Worm (Caenorhabditis elegans) whole organism, late embryonic: ENCODE measurements around the gene zip-11.

Source experiments
- K02D7.2 ChIP-seq: sonication (generic microtip); optimal IDR thresholded peaks from 2 replicates; lab custom pipeline; 2017; ENCODE audit warnings: mild to moderate bottlenecking, missing genetic modification characterization, missing compliant biosample characterization
- ceh-14 ChIP-seq: sonication (generic microtip); optimal IDR thresholded peaks from 2 replicates; lab custom pipeline; 2016; ENCODE audit warnings: missing genotype, missing genetic modification characterization, missing compliant biosample characterization
- ceh-18 ChIP-seq: sonication (generic microtip); optimal IDR thresholded peaks from 2 replicates; lab custom pipeline; 2016; ENCODE audit warnings: missing genetic modification characterization, missing compliant biosample characterization
- ceh-22 ChIP-seq: sonication (generic microtip); optimal IDR thresholded peaks from 2 replicates; lab custom pipeline; 2017; ENCODE audit warnings: missing biosample characterization, missing genetic modification characterization
- ceh-30 ChIP-seq: fragments of 150-350 bp; optimal IDR thresholded peaks from 2 replicates; lab custom pipeline; 2014; ENCODE audit warnings: missing biosample characterization, missing genetic modification characterization
- ceh-31 ChIP-seq: sonication (generic microtip); optimal IDR thresholded peaks from 2 replicates; lab custom pipeline; 2016; ENCODE audit warnings: missing genetic modification characterization, missing compliant biosample characterization
- ceh-34 ChIP-seq: sonication (generic microtip); optimal IDR thresholded peaks from 2 replicates; lab custom pipeline; 2016; ENCODE audit warnings: mild to moderate bottlenecking, missing genetic modification characterization, missing compliant biosample characterization
- ceh-48 ChIP-seq: sonication (generic microtip); optimal IDR thresholded peaks from 2 replicates; lab custom pipeline; 2016; ENCODE audit warnings: missing genetic modification characterization, inconsistent platforms, missing compliant biosample characterization
- ceh-9 ChIP-seq: sonication (generic microtip); optimal IDR thresholded peaks from 2 replicates; lab custom pipeline; 2016; ENCODE audit warnings: mild to moderate bottlenecking, missing genetic modification characterization, inconsistent platforms, missing compliant biosample characterization
- dmd-4 ChIP-seq: sonication (generic microtip); optimal IDR thresholded peaks from 2 replicates; lab custom pipeline; 2016; ENCODE audit warnings: borderline replicate concordance, missing genetic modification characterization, missing compliant biosample characterization
- dve-1 ChIP-seq: sonication (generic microtip); optimal IDR thresholded peaks from 2 replicates; lab custom pipeline; 2017; ENCODE audit warnings: antibody characterized with exemption, mild to moderate bottlenecking, missing genetic modification characterization, missing compliant biosample characterization
- elt-4 ChIP-seq: sonication (generic microtip); optimal IDR thresholded peaks from 2 replicates; lab custom pipeline; 2016; ENCODE audit warnings: missing genetic modification characterization, missing compliant biosample characterization
- eyg-1 ChIP-seq: sonication (generic microtip); optimal IDR thresholded peaks from 2 replicates; lab custom pipeline; 2016; ENCODE audit warnings: missing genotype, missing genetic modification characterization, missing compliant biosample characterization
- fkh-6 ChIP-seq: sonication (generic microtip); optimal IDR thresholded peaks from 2 replicates; lab custom pipeline; 2016; ENCODE audit warnings: missing genetic modification characterization, missing compliant biosample characterization
- gmeb-2 ChIP-seq: sonication (generic microtip); optimal IDR thresholded peaks from 2 replicates; lab custom pipeline; 2016; ENCODE audit warnings: missing genetic modification characterization, inconsistent platforms, missing compliant biosample characterization
- hlh-15 ChIP-seq: sonication (generic microtip); optimal IDR thresholded peaks from 2 replicates; lab custom pipeline; 2016; ENCODE audit warnings: missing genetic modification characterization, missing compliant biosample characterization
- hlh-30 ChIP-seq: sonication (generic microtip); optimal IDR thresholded peaks from 2 replicates; lab custom pipeline; 2017; ENCODE audit warnings: antibody characterized with exemption, missing genetic modification characterization, missing compliant biosample characterization; ENCODE audit not compliant: insufficient read depth
- hlh-6 ChIP-seq: sonication (generic microtip); optimal IDR thresholded peaks from 2 replicates; lab custom pipeline; 2016; ENCODE audit warnings: missing genotype, missing genetic modification characterization, missing compliant biosample characterization
- nfya-1 ChIP-seq: sonication (generic microtip); optimal IDR thresholded peaks from 2 replicates; lab custom pipeline; 2017; ENCODE audit warnings: missing genetic modification characterization, mild to moderate bottlenecking, missing compliant biosample characterization, antibody characterized with exemption, moderate library complexity
- nhr-232 ChIP-seq: sonication (generic microtip); optimal IDR thresholded peaks from 2 replicates; lab custom pipeline; 2016; ENCODE audit warnings: missing genetic modification characterization, missing compliant biosample characterization
- npax-4 ChIP-seq: sonication (generic microtip); optimal IDR thresholded peaks from 2 replicates; lab custom pipeline; 2016; ENCODE audit warnings: missing genetic modification characterization, missing compliant biosample characterization
- pag-3 ChIP-seq: sonication (generic microtip); optimal IDR thresholded peaks from 2 replicates; lab custom pipeline; 2016; ENCODE audit warnings: missing compliant biosample characterization, missing genetic modification characterization, borderline replicate concordance
- pat-9 ChIP-seq: fragments of 200-800 bp; sonication (Bioruptor generic); optimal IDR thresholded peaks from 2 replicates; lab custom pipeline; 2018; ENCODE audit warnings: mild to moderate bottlenecking, missing genetic modification characterization, moderate library complexity, missing compliant biosample characterization
- ref-2 ChIP-seq: sonication (generic microtip); optimal IDR thresholded peaks from 2 replicates; lab custom pipeline; 2016; ENCODE audit warnings: missing genetic modification characterization, missing compliant biosample characterization
- sox-2 ChIP-seq: fragments of 200-800 bp; sonication (Bioruptor generic); IDR thresholded peaks from 2 replicates; pipeline ENCODE4 v1.3.6; 2022; ENCODE audit warnings: missing genetic modification reagents, missing genetic modification characterization, missing compliant biosample characterization
- sox-4 ChIP-seq: sonication (generic microtip); optimal IDR thresholded peaks from 2 replicates; lab custom pipeline; 2017; ENCODE audit warnings: mild to moderate bottlenecking, missing genetic modification characterization, inconsistent platforms, missing compliant biosample characterization
- syd-9 ChIP-seq: sonication (generic microtip); optimal IDR thresholded peaks from 2 replicates; lab custom pipeline; 2016; ENCODE audit warnings: mild to moderate bottlenecking, missing genetic modification characterization, moderate library complexity, missing compliant biosample characterization
- tbx-2 ChIP-seq: sonication (generic microtip); optimal IDR thresholded peaks from 2 replicates; lab custom pipeline; 2016; ENCODE audit warnings: missing genetic modification characterization, missing compliant biosample characterization
- unc-42 ChIP-seq: sonication (generic microtip); optimal IDR thresholded peaks from 2 replicates; lab custom pipeline; 2016; ENCODE audit warnings: missing genotype, missing genetic modification characterization, missing compliant biosample characterization
- zip-5 ChIP-seq: sonication (generic microtip); optimal IDR thresholded peaks from 2 replicates; lab custom pipeline; 2016; ENCODE audit warnings: missing genetic modification characterization, missing compliant biosample characterization
- ztf-16 ChIP-seq: sonication (generic microtip); optimal IDR thresholded peaks from 2 replicates; lab custom pipeline; 2017; ENCODE audit warnings: missing genetic modification characterization, missing compliant biosample characterization

The zip-11 gene

DNA sequence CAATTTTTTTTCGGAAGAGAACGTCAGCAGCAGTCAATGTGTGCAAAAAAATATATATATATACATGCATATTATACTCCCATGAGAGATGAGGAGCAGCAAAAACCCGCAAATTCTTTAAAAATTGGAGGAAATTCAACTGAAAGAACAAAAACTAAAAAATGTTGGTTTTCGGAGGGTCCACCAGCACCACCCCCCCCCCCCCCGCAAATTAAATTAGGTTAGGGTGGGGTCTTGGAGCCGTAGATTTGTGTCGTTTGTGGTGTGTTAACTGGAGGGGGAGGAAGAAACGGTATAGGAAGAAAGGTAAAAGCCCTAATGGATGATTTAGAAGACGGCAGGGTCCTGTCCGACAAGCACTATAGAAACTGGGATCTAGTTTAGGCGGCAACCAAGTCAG lies 37.3 kb downstream of the zip-11 start:
- TF ChIP-seq sox-4 (tag; lab: Kevin White, UChicago) (no peak), nhr-232 (tag; lab: Kevin White, UChicago) (no peak), hlh-30 (tag; lab: Kevin White, UChicago) (no peak)
- TF ChIP-seq, all 69 proteins: peak for 0

- TF ChIP-seq ceh-48, result no peak
- TF ChIP-seq nfya-1 (tag; lab: Kevin White, UChicago), result peak; percentile 53
- TF ChIP-seq ceh-30 (tag; lab: Kevin White, UChicago), result no peak
- TF ChIP-seq ceh-34, result peak; percentile 27
- peak; percentile 28 for TF ChIP-seq ref-2 (tag; lab: Kevin White, UChicago)
- TF ChIP-seq hlh-30 (tag; lab: Kevin White, UChicago), result no peak
- peak; percentile 11 for TF ChIP-seq ceh-31 (tag; lab: Kevin White, UChicago)
- TF ChIP-seq tbx-2, result peak; percentile 17
These were observed 39.0 kb downstream of the zip-11 start, which contains the start of gene elks-1 for ce11 chrIV:3349977-3350580. TSS of gene elks-1 (minus strand) at chrIV:3350027.

DNA sequence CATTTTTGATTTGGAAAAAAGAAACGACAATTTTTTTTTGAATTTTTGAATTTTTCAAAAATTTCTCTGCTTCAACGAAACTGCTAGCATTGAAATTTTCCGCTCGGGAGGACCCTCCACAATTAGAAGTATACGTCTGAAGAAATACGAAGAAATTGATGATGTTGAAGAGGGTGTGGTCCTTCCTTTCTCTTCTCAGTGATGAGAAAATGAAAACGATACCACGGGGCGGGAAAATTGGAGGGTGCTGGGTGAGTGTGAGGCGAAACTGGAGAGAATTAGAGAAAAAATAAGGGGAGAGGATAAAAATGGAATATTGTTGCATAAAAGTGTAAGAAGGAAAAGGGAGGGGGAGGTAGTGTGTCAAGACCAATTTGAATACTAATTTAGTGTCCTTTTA lies 40.9 kb downstream of the zip-11 start:
- TF ChIP-seq ceh-22 (tag; lab: Kevin White, UChicago) (no peak), ref-2 (tag; lab: Kevin White, UChicago) (peak; percentile 27), npax-4 (tag; lab: Kevin White, UChicago) (no peak), unc-42 (tag; lab: Kevin White, UChicago) (peak; percentile 12), elt-4 (no peak), fkh-6 (tag; lab: Kevin White, UChicago) (no peak), ceh-14 (tag; lab: Kevin White, UChicago) (no peak), eyg-1 (tag; lab: Kevin White, UChicago) (no peak), ceh-18 (tag; lab: Kevin White, UChicago) (no peak), dve-1 (tag; lab: Kevin White, UChicago) (no peak), ceh-48 (no peak), dmd-4 (tag; lab: Kevin White, UChicago) (no peak), ceh-9 (tag; lab: Kevin White, UChicago) (no peak), syd-9 (tag; lab: Kevin White, UChicago) (no peak), zip-5 (tag; lab: Kevin White, UChicago) (no peak), hlh-6 (no peak)
- TF ChIP-seq, all 69 proteins: peak for 2

ce11 chrIV:3354757-3355156 lies 43.7 kb downstream of the zip-11 start, which contains the start of gene F42A6.1:
TSS of gene F42A6.1 (plus strand) at chrIV:3355057.
- TF ChIP-seq ztf-16 (tag; lab: Kevin White, UChicago) (no peak), sox-2 (no peak), ref-2 (tag; lab: Kevin White, UChicago) (no peak), nhr-232 (tag; lab: Kevin White, UChicago) (no peak), ceh-48 (no peak), gmeb-2 (no peak), hlh-30 (tag; lab: Kevin White, UChicago) (no peak), pag-3 (tag; lab: Kevin White, UChicago) (no peak), hlh-15 (no peak), K02D7.2 (tag; lab: Kevin White, UChicago) (no peak), eyg-1 (tag; lab: Kevin White, UChicago) (no peak), ceh-22 (tag; lab: Kevin White, UChicago) (no peak), ceh-14 (tag; lab: Kevin White, UChicago) (no peak), pat-9 (tag; lab: Kevin White, UChicago) (no peak)
